Fruit fly (Drosophila melanogaster) Kc167 (cell line): Measurements from ENCODE around the gene CG8202.

Experiments
- Myc ChIP-seq: fragments of >200 bp; optimal IDR thresholded peaks from 2 replicates; lab custom pipeline; 2017; ENCODE audit warnings: missing external identifiers
- Sin3A ChIP-seq: fragments of >200 bp; optimal IDR thresholded peaks from 2 replicates; lab custom pipeline; 2018; ENCODE audit warnings: missing external identifiers
- h ChIP-seq: fragments of >200 bp; optimal IDR thresholded peaks from 3 replicates; lab custom pipeline; 2018; ENCODE audit warnings: missing external identifiers
- insv ChIP-seq: fragments of >200 bp; optimal IDR thresholded peaks from 3 replicates; lab custom pipeline; 2018; ENCODE audit warnings: missing external identifiers
- psq ChIP-seq: fragments of >200 bp; optimal IDR thresholded peaks from 2 replicates; lab custom pipeline; 2017; ENCODE audit warnings: missing external identifiers
- ttk ChIP-seq: sonication (Bioruptor generic); optimal IDR thresholded peaks from 2 replicates; lab custom pipeline; 2017; ENCODE audit warnings: missing external identifiers

Gene CG8202

DNA sequence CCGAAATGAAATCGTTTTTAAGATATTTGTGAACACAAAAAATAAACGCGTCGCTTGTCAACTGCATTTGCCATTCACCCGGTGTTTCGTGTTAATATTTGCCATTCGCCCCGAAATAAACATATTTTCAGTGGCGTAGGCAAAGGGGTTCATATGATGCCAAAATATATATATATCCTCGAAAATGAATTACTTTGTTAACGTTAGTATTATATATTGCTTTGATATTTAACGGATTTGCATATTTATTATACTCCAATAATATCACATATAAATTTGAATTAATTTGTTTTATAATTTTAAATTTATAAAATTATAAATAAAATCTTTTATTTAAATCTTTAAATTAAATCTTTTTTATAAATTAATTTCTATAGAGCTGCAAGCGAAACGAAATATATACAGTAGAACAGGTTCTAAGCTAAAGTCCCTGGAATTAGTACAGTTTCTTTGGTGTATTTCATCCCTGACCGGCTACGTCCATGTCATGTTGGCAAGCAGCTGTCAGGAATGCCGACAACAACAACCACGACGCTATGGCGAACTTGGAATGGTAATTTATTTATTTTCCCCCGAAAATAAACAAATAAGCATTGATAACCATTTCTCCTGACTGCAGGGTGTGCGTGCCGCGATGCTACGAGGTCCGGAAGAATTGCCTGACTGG lies at the start of gene CG8202, which contains the start of gene M1BP:
Gene CG8202, plus strand, starts transcription at position 495 of the 667 bp plus-strand sequence.
Gene M1BP, minus strand, starts transcription at position 102 of the 667 bp plus-strand sequence.
- TF ChIP-seq Myc (lab: Kevin White, UChicago) (no peak), h (lab: Kevin White, UChicago) (no peak), Sin3A (lab: Kevin White, UChicago) (no peak), insv (lab: Kevin White, UChicago) (no peak), ttk (no peak), psq (lab: Kevin White, UChicago) (no peak)

DNA sequence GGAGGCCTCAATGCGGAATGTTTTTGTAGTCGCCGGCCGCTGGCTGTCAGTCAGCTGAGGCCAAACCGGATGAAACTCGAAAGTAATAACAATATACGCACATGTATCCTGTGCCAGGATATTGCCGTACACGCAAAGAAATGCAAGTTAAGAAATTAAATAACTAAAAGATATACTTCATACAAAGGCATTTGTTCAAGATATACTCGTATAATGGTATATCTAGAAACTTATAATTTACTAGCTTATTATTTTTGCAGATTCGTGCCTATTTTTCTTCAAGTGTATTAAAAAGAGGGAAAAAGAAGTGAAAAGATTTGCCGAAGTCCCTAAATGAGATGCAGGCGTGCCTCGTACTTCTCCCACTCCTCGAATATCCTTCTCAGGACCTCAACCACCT lies 48.6 kb upstream of the CG8202 start:
- TF ChIP-seq h (lab: Kevin White, UChicago) (no peak), ttk (no peak), Sin3A (lab: Kevin White, UChicago) (no peak), Myc (lab: Kevin White, UChicago) (no peak), psq (lab: Kevin White, UChicago) (no peak), insv (lab: Kevin White, UChicago) (no peak)

DNA sequence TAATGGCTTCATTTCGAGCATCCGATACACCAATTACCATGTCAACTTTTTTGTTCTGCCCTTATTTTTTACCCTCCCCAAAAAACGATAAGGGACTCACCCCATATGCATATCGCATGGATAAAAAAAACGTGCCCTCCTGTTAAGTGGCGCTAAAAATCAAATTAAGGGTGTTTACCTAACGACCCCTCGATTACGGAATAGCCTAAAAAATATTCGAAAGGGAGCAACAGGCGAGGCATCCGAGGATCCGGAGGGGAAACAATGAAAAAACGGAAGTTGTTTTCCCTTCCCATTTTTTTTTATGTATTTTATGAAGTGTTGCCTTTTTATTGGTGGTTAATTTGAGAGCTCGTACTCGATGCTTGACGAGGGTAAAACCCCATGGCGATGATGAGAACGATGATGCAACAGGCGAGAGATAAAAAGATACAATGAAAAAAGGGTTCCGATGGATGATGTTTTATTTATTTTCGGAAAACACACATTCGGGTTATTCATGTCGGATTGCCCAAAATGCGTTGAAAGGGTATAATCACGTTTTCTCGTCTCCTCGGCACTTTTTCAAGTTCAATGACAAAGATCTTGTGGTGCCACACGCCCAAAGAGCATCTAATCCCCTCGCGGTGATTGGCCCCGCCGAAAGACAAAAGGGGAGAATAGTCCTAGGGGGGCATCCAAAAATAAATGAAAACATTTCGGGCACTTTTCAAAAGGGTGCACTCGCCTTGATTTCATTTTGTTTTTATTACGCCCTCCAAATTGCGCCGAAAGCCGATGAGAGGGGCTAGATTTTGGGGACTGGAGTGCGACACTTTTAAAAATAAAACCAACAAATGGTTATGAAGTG lies 47.3 kb upstream of the CG8202 start, which contains the start of gene CG44227:
Gene CG44227, minus strand, starts transcription at position 849 of the 850 bp plus-strand sequence.
- no peak for TF ChIP-seq Myc (lab: Kevin White, UChicago)
- no peak for TF ChIP-seq h (lab: Kevin White, UChicago)
- no peak for TF ChIP-seq insv (lab: Kevin White, UChicago)
- TF ChIP-seq psq (lab: Kevin White, UChicago), result no peak
- no peak for TF ChIP-seq ttk
- TF ChIP-seq Sin3A (lab: Kevin White, UChicago), result no peak

DNA sequence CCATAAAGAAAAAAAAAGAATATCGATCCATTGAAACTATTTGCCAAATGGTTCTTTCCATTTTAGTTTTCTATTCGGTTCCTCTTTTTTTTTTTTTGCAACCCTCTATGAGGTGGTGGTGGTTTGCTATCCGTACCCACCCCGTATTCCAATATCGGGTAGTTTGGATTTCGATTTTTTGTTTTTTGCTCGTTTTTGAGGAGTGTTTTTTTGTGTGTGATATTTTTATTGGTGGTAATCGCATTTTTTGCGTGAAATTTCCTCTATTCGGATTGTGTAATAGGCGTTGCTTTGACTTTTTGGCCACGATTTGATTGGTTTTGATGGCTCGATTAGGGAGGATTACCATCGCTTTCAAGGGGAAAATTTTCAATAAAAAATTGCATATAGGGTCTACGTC lies 45.4 kb upstream of the CG8202 start:
- TF ChIP-seq Myc (lab: Kevin White, UChicago) (no peak), h (lab: Kevin White, UChicago) (no peak), ttk (no peak), psq (lab: Kevin White, UChicago) (no peak), Sin3A (lab: Kevin White, UChicago) (no peak), insv (lab: Kevin White, UChicago) (no peak)

DNA sequence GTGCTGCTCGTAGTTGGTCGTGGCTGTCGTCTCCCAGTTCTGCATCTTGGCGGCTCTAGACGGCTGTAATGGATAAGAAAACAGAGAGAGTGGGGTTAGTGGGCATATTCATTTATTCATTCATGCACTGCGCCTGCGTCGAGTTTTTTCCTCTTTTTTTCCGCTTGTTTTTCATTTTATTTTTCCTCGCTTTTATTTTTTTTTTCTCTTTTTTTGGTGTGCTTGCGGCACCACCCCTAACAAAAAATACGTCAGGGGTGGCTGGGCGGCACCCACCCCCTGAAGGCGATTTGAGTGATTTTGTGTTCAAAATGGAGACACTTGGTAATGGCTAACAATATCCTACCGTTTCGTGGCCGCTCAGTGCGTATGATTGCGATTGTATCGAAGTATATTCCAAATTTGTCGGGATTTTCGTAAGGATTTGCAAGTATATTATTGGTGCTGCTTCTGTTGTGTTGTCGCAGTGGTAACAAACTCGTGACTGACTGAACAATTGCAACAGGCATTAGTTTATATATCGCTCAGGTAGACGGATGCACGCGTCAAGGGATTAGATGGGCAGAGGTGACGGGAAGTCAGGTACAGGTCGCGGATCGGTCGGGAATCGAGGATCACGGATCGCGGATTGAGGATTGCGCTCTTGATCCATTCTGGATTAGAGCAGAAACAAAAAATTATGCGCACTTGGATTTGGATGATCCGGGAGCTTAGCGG lies 37.6 kb upstream of the CG8202 start:
- TF ChIP-seq h (lab: Kevin White, UChicago) (no peak), psq (lab: Kevin White, UChicago) (no peak)

DNA sequence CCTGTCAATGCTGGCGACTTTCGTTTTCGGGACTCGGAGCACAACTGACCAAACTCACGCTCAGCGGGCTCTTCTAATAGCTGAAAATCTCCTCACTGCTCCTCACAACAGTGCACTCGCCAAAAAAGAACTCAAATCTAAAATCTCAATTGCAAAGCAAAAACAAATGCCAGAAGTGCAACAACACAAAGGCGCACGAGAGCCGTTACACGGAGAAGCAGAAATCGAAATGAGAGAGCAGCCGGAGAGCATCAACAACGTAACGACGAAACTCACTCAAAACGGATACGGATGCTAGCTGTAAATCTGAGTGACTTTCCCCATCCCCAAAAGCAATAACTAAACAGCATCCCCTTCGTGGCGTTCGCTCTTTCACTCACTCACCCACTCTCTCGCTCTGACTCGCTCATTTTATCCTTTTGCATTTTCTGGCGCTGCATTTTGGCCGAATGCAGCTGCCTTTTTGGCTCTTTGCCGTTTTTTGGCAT lies 34.1 kb upstream of the CG8202 start, which contains the start of gene hb:
Gene hb, minus strand, starts transcription at position 51 of the 488 bp plus-strand sequence.
- TF ChIP-seq ttk (no peak), insv (lab: Kevin White, UChicago) (no peak), h (lab: Kevin White, UChicago) (no peak), psq (lab: Kevin White, UChicago) (no peak), Myc (lab: Kevin White, UChicago) (no peak), Sin3A (lab: Kevin White, UChicago) (no peak)

DNA sequence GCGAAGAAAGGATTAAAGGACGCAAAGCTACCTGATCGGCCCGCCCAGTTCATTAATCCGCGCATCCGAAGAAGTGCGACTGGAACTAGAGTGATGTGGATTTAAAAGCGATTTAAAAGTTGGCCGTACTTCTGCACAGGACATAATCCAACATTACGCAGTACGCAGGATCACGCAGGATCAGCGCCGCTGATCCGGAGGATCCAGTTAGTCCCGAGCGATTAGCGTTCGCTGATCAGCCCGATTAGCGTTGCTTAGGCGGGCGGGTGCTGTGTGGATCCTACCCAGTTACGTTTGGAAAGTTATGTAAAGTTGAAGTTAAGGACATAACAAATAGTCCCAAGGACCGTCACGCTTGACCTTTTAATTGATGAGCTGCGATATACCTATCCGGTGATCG lies 32.7 kb upstream of the CG8202 start:
- TF ChIP-seq Myc (lab: Kevin White, UChicago) (no peak), Sin3A (lab: Kevin White, UChicago) (no peak), psq (lab: Kevin White, UChicago) (no peak), ttk (no peak)

DNA sequence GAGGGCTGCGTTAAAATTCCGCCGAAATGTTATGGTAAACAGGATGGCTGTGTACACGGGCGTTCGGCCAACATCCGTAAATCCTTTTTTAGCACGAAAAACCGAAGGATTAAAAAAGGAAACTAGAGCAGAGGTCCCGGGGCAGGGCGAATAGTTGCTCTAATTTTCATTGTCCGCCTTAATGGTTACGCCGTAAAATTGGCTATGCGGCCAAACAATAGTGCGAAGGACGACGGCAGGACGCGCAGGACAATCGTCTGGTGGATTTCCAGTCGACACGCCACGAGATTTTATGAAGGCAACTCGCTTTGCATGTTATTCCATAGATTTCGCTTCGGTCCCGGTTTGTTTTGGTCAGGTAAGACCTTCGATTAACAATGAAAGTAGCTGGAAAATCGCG lies 31.2 kb upstream of the CG8202 start:
- TF ChIP-seq psq (lab: Kevin White, UChicago), result no peak
- no peak for TF ChIP-seq Myc (lab: Kevin White, UChicago)
- TF ChIP-seq Sin3A (lab: Kevin White, UChicago), result no peak
- TF ChIP-seq ttk, result no peak
- no peak for TF ChIP-seq insv (lab: Kevin White, UChicago)
- TF ChIP-seq h (lab: Kevin White, UChicago), result no peak

DNA sequence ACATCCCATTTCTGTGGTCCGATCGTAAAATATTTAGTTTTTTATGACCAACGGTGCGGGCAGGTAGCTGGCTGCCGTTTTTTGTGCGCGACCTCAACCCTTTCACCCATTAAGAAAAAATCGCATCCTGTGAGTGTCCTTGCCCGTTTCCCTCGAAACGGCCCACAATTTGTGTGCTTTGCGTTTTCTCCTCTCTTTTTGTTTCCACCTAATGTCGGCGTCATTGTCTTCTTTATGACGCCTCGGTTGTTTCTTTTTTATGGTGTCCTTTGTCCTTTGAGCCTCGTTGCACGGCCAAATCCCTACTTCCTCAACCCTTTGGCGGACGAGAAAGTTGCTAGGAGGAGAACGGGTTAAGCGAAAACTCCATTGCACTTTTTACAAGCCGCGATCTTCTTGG lies 30.7 kb upstream of the CG8202 start:
- TF ChIP-seq psq (lab: Kevin White, UChicago) (no peak), ttk (no peak), Sin3A (lab: Kevin White, UChicago) (no peak), h (lab: Kevin White, UChicago) (no peak), insv (lab: Kevin White, UChicago) (no peak), Myc (lab: Kevin White, UChicago) (no peak)

DNA sequence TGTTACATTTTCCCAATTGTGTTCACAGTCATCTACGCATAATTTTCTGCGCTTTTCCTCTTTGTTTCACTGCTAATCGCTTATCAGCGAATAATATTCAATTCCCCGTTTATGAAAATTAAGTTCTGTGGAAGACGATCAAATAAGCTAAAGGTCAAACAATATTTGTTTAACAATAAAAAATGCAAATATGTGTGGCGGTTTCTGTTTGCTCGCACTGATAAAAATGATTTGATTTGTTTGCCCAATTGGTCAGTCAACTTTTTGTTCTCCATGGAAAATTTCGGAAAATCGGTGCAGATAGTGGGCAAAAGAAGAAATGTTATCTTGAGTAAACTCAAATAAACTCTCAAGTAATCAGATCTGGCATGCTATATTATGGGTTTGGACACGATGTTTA lies 27.2 kb upstream of the CG8202 start:
- no peak for TF ChIP-seq Myc (lab: Kevin White, UChicago)
- no peak for TF ChIP-seq ttk
- TF ChIP-seq Sin3A (lab: Kevin White, UChicago), result no peak
- TF ChIP-seq psq (lab: Kevin White, UChicago), result no peak
- no peak for TF ChIP-seq insv (lab: Kevin White, UChicago)
- no peak for TF ChIP-seq h (lab: Kevin White, UChicago)
